Fruit fly (Drosophila melanogaster) whole organism, embryonic: ENCODE results near the gene CG1142.

Source experiments
- B-H1 ChIP-seq: fragments of 200-800 bp; sonication (Bioruptor generic); IDR thresholded peaks from 3 replicates; pipeline ENCODE4 v1.3.6; 2022; ENCODE audit warnings: missing biosample characterization, missing genetic modification characterization
- Bgb ChIP-seq: fragments of 200-800 bp; sonication (Bioruptor generic); IDR thresholded peaks from 2 replicates; pipeline ENCODE4 v1.3.6; 2022; ENCODE audit warnings: missing biosample characterization, missing genetic modification characterization; ENCODE audit not compliant: partially characterized antibody
- CG11456 ChIP-seq: fragments of 200-800 bp; sonication (Bioruptor generic); IDR thresholded peaks from 3 replicates; pipeline ENCODE4 v1.3.6; 2022; ENCODE audit warnings: missing biosample characterization, missing genetic modification characterization
- CG11695 ChIP-seq: fragments of 200-800 bp; sonication (Bioruptor generic); IDR thresholded peaks from 3 replicates; pipeline ENCODE4 v1.3.6; 2022; ENCODE audit warnings: missing biosample characterization, missing genetic modification characterization
- CG14441 ChIP-seq: fragments of 200-800 bp; sonication (Bioruptor generic); IDR thresholded peaks from 2 replicates; pipeline ENCODE4 v1.3.6; 2022; ENCODE audit warnings: missing biosample characterization, missing genetic modification characterization
- CG14710 ChIP-seq: fragments of 200-800 bp; sonication (Bioruptor generic); optimal IDR thresholded peaks from 3 replicates; lab custom pipeline; 2019; ENCODE audit warnings: missing biosample characterization, mild to moderate bottlenecking, missing genetic modification characterization, moderate library complexity
- CG15269 ChIP-seq: fragments of 200-800 bp; sonication (Bioruptor generic); optimal IDR thresholded peaks from 2 replicates; lab custom pipeline; 2018; ENCODE audit warnings: missing biosample characterization, mild to moderate bottlenecking, missing genetic modification characterization, moderate library complexity
- CG17802 ChIP-seq: fragments of 200-800 bp; sonication (Bioruptor generic); optimal IDR thresholded peaks from 2 replicates; lab custom pipeline; 2018; ENCODE audit warnings: missing biosample characterization, mild to moderate bottlenecking, missing genetic modification characterization, moderate library complexity
- CG18476 ChIP-seq: fragments of 200-800 bp; sonication (Bioruptor generic); optimal IDR thresholded peaks from 2 replicates; lab custom pipeline; 2016; ENCODE audit warnings: missing biosample characterization, mild to moderate bottlenecking, missing genetic modification characterization
- CG2120 ChIP-seq: fragments of 200-800 bp; sonication (Bioruptor generic); optimal IDR thresholded peaks from 3 replicates; lab custom pipeline; 2016; ENCODE audit warnings: missing biosample characterization, missing genetic modification characterization
- CG31365 ChIP-seq: fragments of 200-800 bp; sonication (Bioruptor generic); optimal IDR thresholded peaks from 2 replicates; lab custom pipeline; 2018; ENCODE audit warnings: missing biosample characterization, mild to moderate bottlenecking, missing genetic modification characterization
- CG34376 ChIP-seq: fragments of 200-800 bp; sonication (Bioruptor generic); optimal IDR thresholded peaks from 2 replicates; lab custom pipeline; 2018; ENCODE audit warnings: missing biosample characterization, mild to moderate bottlenecking, missing genetic modification characterization
- CG3838 ChIP-seq: fragments of 200-800 bp; sonication (Bioruptor generic); optimal IDR thresholded peaks from 3 replicates; lab custom pipeline; 2016; ENCODE audit warnings: missing biosample characterization, missing genetic modification characterization
- CG4282 ChIP-seq: fragments of 200-800 bp; sonication (Bioruptor generic); optimal IDR thresholded peaks from 2 replicates; lab custom pipeline; 2016; ENCODE audit warnings: missing biosample characterization, missing genetic modification characterization
- CG4854 ChIP-seq: fragments of 200-800 bp; sonication (Bioruptor generic); optimal IDR thresholded peaks from 2 replicates; lab custom pipeline; 2016; ENCODE audit warnings: missing biosample characterization, missing genetic modification characterization, inconsistent platforms
- CG7372 ChIP-seq: fragments of 200-800 bp; sonication (Bioruptor generic); IDR thresholded peaks from 2 replicates; pipeline ENCODE4 v1.3.6; 2022; ENCODE audit warnings: missing biosample characterization, missing genetic modification characterization
- CG7987 ChIP-seq: fragments of 200-800 bp; sonication (Bioruptor generic); optimal IDR thresholded peaks from 2 replicates; lab custom pipeline; 2018; ENCODE audit warnings: missing biosample characterization, mild to moderate bottlenecking, missing genetic modification characterization, moderate library complexity
- CG8944 ChIP-seq: fragments of 200-800 bp; sonication (Bioruptor generic); optimal IDR thresholded peaks from 3 replicates; lab custom pipeline; 2016; ENCODE audit warnings: missing biosample characterization, missing genetic modification characterization
- CG9437 ChIP-seq: fragments of 200-800 bp; sonication (Bioruptor generic); optimal IDR thresholded peaks from 2 replicates; lab custom pipeline; 2018; ENCODE audit warnings: missing biosample characterization, mild to moderate bottlenecking, missing genetic modification characterization
- D ChIP-seq, 2 experiments: fragments of 200-800 bp in 1 of 2; fragments of >200 bp in 1 of 2; sonication (Bioruptor generic) in 1 of 2; optimal IDR thresholded peaks; 2 replicates in 1 of 2; 3 replicates in 1 of 2; lab custom pipeline; 2017; ENCODE audit warnings: mild to moderate bottlenecking in 1 of 2, missing biosample characterization in 1 of 2, missing genetic modification characterization in 1 of 2, missing genetic modification reagents in 1 of 2
- Deaf1 ChIP-seq: fragments of 200-800 bp; optimal IDR thresholded peaks from 3 replicates; lab custom pipeline; 2019; ENCODE audit warnings: missing biosample characterization, mild to moderate bottlenecking, missing genetic modification characterization, moderate library complexity
- Dip2 ChIP-seq: fragments of 200-800 bp; sonication (Bioruptor generic); IDR thresholded peaks from 2 replicates; pipeline ENCODE4 v1.3.6; 2022; ENCODE audit warnings: missing biosample characterization, missing genetic modification characterization
- Dref ChIP-seq: fragments of 200-800 bp; sonication (Bioruptor generic); IDR thresholded peaks from 2 replicates; pipeline ENCODE4 v1.3.6; 2022; ENCODE audit warnings: missing biosample characterization, missing genetic modification characterization
- HHEX ChIP-seq: fragments of 200-800 bp; sonication (Bioruptor generic); optimal IDR thresholded peaks from 3 replicates; lab custom pipeline; 2017; ENCODE audit warnings: missing biosample characterization, mild to moderate bottlenecking, missing genetic modification characterization, missing genetic modification reagents
- Med ChIP-seq: fragments of 200-800 bp; sonication (Bioruptor generic); peaks from one replicate; lab custom pipeline; 2016; ENCODE audit warnings: missing biosample characterization, missing genetic modification characterization, mild to moderate bottlenecking, inconsistent platforms, moderate library complexity
- Neu2 ChIP-seq: fragments of 200-800 bp; sonication (Bioruptor generic); optimal IDR thresholded peaks from 3 replicates; lab custom pipeline; 2016; ENCODE audit warnings: missing biosample characterization, missing genetic modification characterization, borderline replicate concordance
- Nf-YC ChIP-seq: fragments of 200-800 bp; optimal IDR thresholded peaks from 3 replicates; lab custom pipeline; 2019; ENCODE audit warnings: missing biosample characterization, mild to moderate bottlenecking, missing genetic modification characterization, moderate library complexity
- Optix ChIP-seq: fragments of 200-800 bp; sonication (Bioruptor generic); IDR thresholded peaks from 3 replicates; pipeline ENCODE4 v1.3.6; 2022; ENCODE audit warnings: missing biosample characterization, missing genetic modification characterization
- TFAM ChIP-seq: fragments of 200-800 bp; sonication (Bioruptor generic); optimal IDR thresholded peaks from 2 replicates; lab custom pipeline; 2017; ENCODE audit warnings: missing biosample characterization, missing genetic modification characterization, inconsistent platforms
- Tbp ChIP-seq: fragments of >200 bp; optimal IDR thresholded peaks from 2 replicates; lab custom pipeline; 2018; ENCODE audit warnings: missing biosample characterization, missing genetic modification characterization
- Vsx1 ChIP-seq: fragments of 200-800 bp; sonication (Bioruptor generic); optimal IDR thresholded peaks from 2 replicates; lab custom pipeline; 2017; ENCODE audit warnings: missing biosample characterization, mild to moderate bottlenecking, missing genetic modification characterization, missing genetic modification reagents
- ac ChIP-seq: fragments of 200-800 bp; sonication (Bioruptor generic); optimal IDR thresholded peaks from 3 replicates; lab custom pipeline; 2017; ENCODE audit warnings: missing biosample characterization, mild to moderate bottlenecking, missing genetic modification characterization
- ap ChIP-seq: fragments of 200-800 bp; sonication (Bioruptor generic); IDR thresholded peaks from 2 replicates; pipeline ENCODE4 v1.3.6; 2022; ENCODE audit warnings: missing biosample characterization, missing genetic modification characterization
- ash1 ChIP-seq: fragments of 200-800 bp; sonication (Bioruptor generic); optimal IDR thresholded peaks from 2 replicates; lab custom pipeline; 2018; ENCODE audit warnings: missing biosample characterization, mild to moderate bottlenecking, missing genetic modification characterization
- cad ChIP-seq: fragments of >200 bp; optimal IDR thresholded peaks from 2 replicates; lab custom pipeline; 2017; ENCODE audit warnings: missing biosample characterization, missing genetic modification characterization
- ci ChIP-seq: fragments of 200-800 bp; sonication (Bioruptor generic); IDR thresholded peaks from 3 replicates; pipeline ENCODE4 v1.3.6; 2022; ENCODE audit warnings: missing biosample characterization, missing genetic modification characterization
- dan ChIP-seq: fragments of 200-800 bp; sonication (Bioruptor generic); IDR thresholded peaks from 2 replicates; pipeline ENCODE4 v1.3.6; 2022; ENCODE audit warnings: missing biosample characterization, missing genetic modification characterization
- fd102C ChIP-seq: fragments of 200-800 bp; sonication (Bioruptor generic); optimal IDR thresholded peaks from 2 replicates; lab custom pipeline; 2018; ENCODE audit warnings: missing biosample characterization, mild to moderate bottlenecking, missing genetic modification characterization, moderate library complexity
- jing ChIP-seq: fragments of 200-800 bp; sonication (Bioruptor generic); optimal IDR thresholded peaks from 2 replicates; lab custom pipeline; 2018; ENCODE audit warnings: missing biosample characterization, mild to moderate bottlenecking, missing genetic modification characterization
- jumu ChIP-seq: fragments of 200-800 bp; sonication (Bioruptor generic); optimal IDR thresholded peaks from 3 replicates; lab custom pipeline; 2016; ENCODE audit warnings: missing biosample characterization, missing genetic modification characterization
- nau ChIP-seq: fragments of 200-800 bp; sonication (Bioruptor generic); optimal IDR thresholded peaks from 3 replicates; lab custom pipeline; 2017; ENCODE audit warnings: missing biosample characterization, mild to moderate bottlenecking, missing genetic modification characterization, missing genetic modification reagents
- pita ChIP-seq: fragments of 200-800 bp; sonication (Bioruptor generic); optimal IDR thresholded peaks from 2 replicates; lab custom pipeline; 2017; ENCODE audit warnings: missing biosample characterization, mild to moderate bottlenecking, missing genetic modification characterization
- pnt ChIP-seq: fragments of 200-800 bp; sonication (Bioruptor generic); optimal IDR thresholded peaks from 3 replicates; lab custom pipeline; 2016; ENCODE audit warnings: missing biosample characterization, missing genetic modification characterization
- ranshi ChIP-seq: fragments of 200-800 bp; sonication (Bioruptor generic); IDR thresholded peaks from 2 replicates; pipeline ENCODE4 v1.3.6; 2022; ENCODE audit warnings: missing biosample characterization, missing genetic modification characterization
- sna ChIP-seq: fragments of 200-800 bp; sonication (Bioruptor generic); IDR thresholded peaks from 2 replicates; pipeline ENCODE4 v1.3.6; 2022; ENCODE audit warnings: missing biosample characterization, missing genetic modification characterization; ENCODE audit not compliant: partially characterized antibody
- stc ChIP-seq: fragments of 200-800 bp; sonication (Bioruptor generic); IDR thresholded peaks from 2 replicates; pipeline ENCODE4 v1.3.6; 2022; ENCODE audit warnings: missing biosample characterization, missing genetic modification characterization
- tll ChIP-seq, 2 experiments: fragments of 200-800 bp in 1 of 2; fragments of >200 bp in 1 of 2; sonication (Bioruptor generic) in 1 of 2; optimal IDR thresholded peaks; 2 replicates each; lab custom pipeline; 2017 to 2019; ENCODE audit warnings: missing biosample characterization in 2 of 2, missing genetic modification characterization in 2 of 2, mild to moderate bottlenecking in 1 of 2, moderate library complexity in 1 of 2
- tna ChIP-seq: fragments of 200-800 bp; sonication (Bioruptor generic); IDR thresholded peaks from 2 replicates; pipeline ENCODE4 v1.3.6; 2022; ENCODE audit warnings: missing biosample characterization, missing genetic modification characterization; ENCODE audit not compliant: partially characterized antibody
- vfl ChIP-seq: fragments of 200-800 bp; sonication (Bioruptor generic); optimal IDR thresholded peaks from 2 replicates; lab custom pipeline; 2016; ENCODE audit warnings: missing biosample characterization, missing genetic modification characterization

The CG1142 gene

dm6 chr3R:7506314-7506988 lies 32.9 kb upstream of the CG1142 start (continued):
- no peak for TF ChIP-seq ac (GFP tag; lab: Kevin White, UChicago)
- TF ChIP-seq pita: no peak
- TF ChIP-seq CG31365: peak; percentile 40
- TF ChIP-seq nau (GFP tag; lab: Kevin White, UChicago): peak; percentile 69
- peak; percentile 30; the same call in 1 of the 2 replicates for TF ChIP-seq Dref (GFP tag; lab: Robert Waterston, UW)
- TF ChIP-seq CG14710 (tag; lab: Kevin White, UChicago): no peak
- TF ChIP-seq ap (GFP tag; lab: Robert Waterston, UW): peak; percentile 45
- TF ChIP-seq jing: peak; percentile 42
- peak; percentile 86 for TF ChIP-seq vfl (GFP tag; lab: Kevin White, UChicago)
- TF ChIP-seq CG11695: peak; percentile 84
- peak; percentile 83 for TF ChIP-seq CG4854 (GFP tag; lab: Kevin White, UChicago)
- no peak for TF ChIP-seq cad
- peak; percentile 56 for TF ChIP-seq stc (GFP tag; lab: Robert Waterston, UW)
- no peak for TF ChIP-seq TFAM (GFP tag; lab: Kevin White, UChicago)
- peak; percentile 78 for TF ChIP-seq CG7372 (GFP tag; lab: Robert Waterston, UW)
- peak; percentile 40 for TF ChIP-seq Vsx1
- TF ChIP-seq CG14441 (GFP tag; lab: Robert Waterston, UW): peak; percentile 81
- TF ChIP-seq B-H1: peak; percentile 50; the same call in 2 of the 3 replicates
- TF ChIP-seq CG3838 (GFP tag; lab: Kevin White, UChicago): peak; percentile 65
- TF ChIP-seq CG8944 (GFP tag; lab: Kevin White, UChicago): peak; percentile 77
- TF ChIP-seq tna (GFP tag; lab: Robert Waterston, UW): no peak
- TF ChIP-seq D (optimal IDR thresholded peaks at IDR 0.05; lab: Kevin White, UChicago): no peak
- TF ChIP-seq D (GFP tag; optimal IDR thresholded peaks at IDR 0.05; lab: Kevin White, UChicago): no peak
- TF ChIP-seq Optix (GFP tag; lab: Robert Waterston, UW): no peak
- TF ChIP-seq ci (GFP tag; lab: Robert Waterston, UW): peak; percentile 48; the same call in 1 of the 3 replicates
- TF ChIP-seq Dip2: no peak
- peak; percentile 89 for TF ChIP-seq HHEX
- TF ChIP-seq CG17802 (tag; lab: Kevin White, UChicago): peak; percentile 4
- peak; percentile 94 for TF ChIP-seq CG11456 (GFP tag; lab: Robert Waterston, UW)
- TF ChIP-seq CG4282 (GFP tag; lab: Kevin White, UChicago): peak; percentile 30
- TF ChIP-seq dan: no peak
- peak; percentile 18 for TF ChIP-seq ash1 (GFP tag; lab: Kevin White, UChicago)
- no peak for TF ChIP-seq tll (GFP tag; optimal IDR thresholded peaks at IDR 0.05; lab: Kevin White, UChicago)
- no peak for TF ChIP-seq fd102C
- TF ChIP-seq Deaf1 (tag; lab: Kevin White, UChicago): peak; percentile 59
- no peak for TF ChIP-seq Tbp
- peak; percentile 99 for TF ChIP-seq Med (GFP tag; lab: Kevin White, UChicago)
- TF ChIP-seq pnt: peak; percentile 74
- TF ChIP-seq jumu: peak; percentile 76
- TF ChIP-seq CG9437 (GFP tag; lab: Kevin White, UChicago): peak; percentile 60
- TF ChIP-seq CG2120 (GFP tag; lab: Kevin White, UChicago): peak; percentile 98
- peak; percentile 0 for TF ChIP-seq Nf-YC (tag; lab: Kevin White, UChicago)
- no peak for TF ChIP-seq sna (GFP tag; lab: Robert Waterston, UW)
- peak; percentile 69 for TF ChIP-seq CG18476 (GFP tag; lab: Kevin White, UChicago)
- peak; percentile 86 for TF ChIP-seq CG15269
- TF ChIP-seq Neu2: no peak
- TF ChIP-seq Bgb (GFP tag; lab: Robert Waterston, UW): no peak
- peak; percentile 78 for TF ChIP-seq ranshi (GFP tag; lab: Robert Waterston, UW)
- TF ChIP-seq CG34376 (GFP tag; lab: Kevin White, UChicago): peak; percentile 60
- peak; percentile 63 for TF ChIP-seq CG7987 (GFP tag; lab: Kevin White, UChicago)
